Fruit fly (Drosophila melanogaster) whole organism, adult: Measurements from ENCODE around the gene Daxx.
A peak's percentile ranks its signal among the peaks of the same experiment; 100 is the strongest.

Source experiments
- CG12768 ChIP-seq: fragments of 200-800 bp; sonication (Bioruptor generic); optimal IDR thresholded peaks from 2 replicates; lab custom pipeline; 2017; ENCODE audit warnings: missing biosample characterization, missing genetic modification characterization, mild to moderate bottlenecking, moderate library complexity, missing genetic modification reagents
- CG1620 ChIP-seq: fragments of 200-800 bp; sonication (Bioruptor generic); optimal IDR thresholded peaks from 2 replicates; lab custom pipeline; 2016; ENCODE audit warnings: missing biosample characterization, missing genetic modification characterization
- CG5204 ChIP-seq: fragments of 200-800 bp; sonication (Bioruptor generic); optimal IDR thresholded peaks from 2 replicates; lab custom pipeline; 2016; ENCODE audit warnings: missing biosample characterization, missing genetic modification characterization
- CG7101 ChIP-seq: fragments of 200-800 bp; sonication (Bioruptor generic); optimal IDR thresholded peaks from 2 replicates; lab custom pipeline; 2018; ENCODE audit warnings: missing biosample characterization, mild to moderate bottlenecking, missing genetic modification characterization, moderate library complexity
- bab1 ChIP-seq: fragments of 200-800 bp; sonication (Bioruptor generic); optimal IDR thresholded peaks from 3 replicates; lab custom pipeline; 2019; ENCODE audit warnings: missing biosample characterization, mild to moderate bottlenecking, missing genetic modification characterization, moderate library complexity
- cic ChIP-seq: fragments of 200-800 bp; sonication (Bioruptor generic); optimal IDR thresholded peaks from 2 replicates; lab custom pipeline; 2017; ENCODE audit warnings: missing biosample characterization, mild to moderate bottlenecking, missing genetic modification characterization, moderate library complexity
- ovo ChIP-seq: fragments of 200-800 bp; sonication (Bioruptor generic); optimal IDR thresholded peaks from 2 replicates; lab custom pipeline; 2016; ENCODE audit warnings: missing biosample characterization, missing genetic modification characterization

DNA sequence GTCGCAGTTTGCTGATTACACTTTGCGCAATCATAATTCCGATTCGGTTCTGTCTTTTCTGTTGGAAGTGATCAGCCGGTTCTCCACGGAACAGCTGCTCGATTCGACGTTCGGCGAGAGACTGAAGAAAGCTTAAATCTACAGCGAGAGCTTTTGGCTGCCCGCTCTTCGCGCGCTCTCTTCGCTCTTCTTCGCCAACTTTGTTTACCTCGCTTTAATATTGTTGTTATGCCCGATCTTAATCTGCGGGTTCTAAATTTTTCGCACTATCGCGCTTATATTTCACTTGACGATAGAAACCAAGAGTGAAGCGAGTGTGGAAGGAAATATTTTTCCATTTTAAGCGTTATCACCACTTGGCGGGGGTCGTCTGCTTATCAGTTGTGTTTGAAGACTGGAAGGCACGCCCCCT, 13.7 kb downstream of the Daxx start, which contains the start of gene CG9547:
- TF ChIP-seq CG12768 (GFP tag; lab: Kevin White, UChicago) = peak; percentile 87
- TF ChIP-seq CG5204 (GFP tag; lab: Kevin White, UChicago) = no peak
- TF ChIP-seq ovo (GFP tag; lab: Kevin White, UChicago) = no peak
- peak; percentile 68 for TF ChIP-seq bab1 (GFP tag; lab: Kevin White, UChicago)
- peak; percentile 69 for TF ChIP-seq CG7101 (tag; lab: Kevin White, UChicago)
- TF ChIP-seq cic (GFP tag; lab: Kevin White, UChicago) = peak; percentile 93
- TF ChIP-seq CG1620 = no peak
